Fruit fly (Drosophila melanogaster): ENCODE data around the gene nsl1.

nsl1 gene

DNA sequence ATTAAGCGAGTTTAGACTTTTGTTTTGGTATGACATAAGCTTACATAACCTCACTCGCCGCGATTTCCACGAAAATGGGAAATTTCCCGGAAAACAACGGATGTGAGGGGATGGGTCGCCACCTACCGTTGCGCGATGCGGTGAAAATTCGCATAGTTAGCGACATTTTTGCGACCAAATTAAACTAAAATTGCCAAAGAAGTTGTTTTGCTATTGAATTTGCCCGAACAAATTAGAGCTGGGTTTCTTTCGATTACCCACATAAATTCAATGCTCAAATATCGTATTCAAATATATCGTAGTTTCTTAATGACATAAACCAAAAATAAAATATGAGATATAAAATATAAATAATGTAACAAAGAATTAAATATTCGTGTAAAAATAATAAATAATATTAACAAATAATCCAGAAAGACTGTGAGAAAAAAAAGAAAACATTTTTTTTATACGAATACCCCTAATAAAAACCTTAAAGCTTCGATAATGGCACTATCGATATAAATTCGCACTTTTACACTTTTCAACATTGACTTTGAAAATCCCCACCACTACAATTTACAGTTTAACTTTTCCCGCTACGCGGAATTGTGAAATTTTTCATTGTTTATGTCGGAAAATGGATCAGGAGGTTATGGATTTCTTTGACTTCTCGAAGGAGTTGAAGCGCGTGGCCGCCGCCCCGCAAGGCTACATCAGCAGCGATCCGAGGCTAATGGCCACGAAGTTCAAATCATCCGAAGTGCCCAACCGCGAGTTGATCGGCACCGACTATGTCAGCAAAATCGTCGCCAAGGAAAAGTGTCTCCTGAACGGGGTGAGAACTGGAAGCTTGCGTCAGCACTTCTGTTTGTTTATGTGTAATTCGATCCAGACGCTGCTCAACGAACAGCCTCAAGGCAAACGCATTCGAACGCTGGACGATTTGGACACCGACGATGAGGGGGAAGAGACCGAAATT, 43.6 kb downstream of the nsl1 start, which contains the start of the genes ND-23 and spn-E (continued):
- TF ChIP-seq Dref (GFP tag; IDR thresholded peaks at IDR 0.05) (peak; percentile 68), CG32767 (GFP tag; IDR thresholded peaks at IDR 0.05) (no peak), Hey (tag; optimal IDR thresholded peaks at IDR 0.05) (no peak), seq (GFP tag; IDR thresholded peaks at IDR 0.05) (no peak), CG2875 (GFP tag; optimal IDR thresholded peaks at IDR 0.05) (no peak), CG9215 (GFP tag; IDR thresholded peaks at IDR 0.05) (peak; percentile 55; the same call in 1 of the 2 replicates), corto (GFP tag; optimal IDR thresholded peaks at IDR 0.05) (no peak), CG8944 (GFP tag; optimal IDR thresholded peaks at IDR 0.05) (no peak), CG15011 (GFP tag; optimal IDR thresholded peaks at IDR 0.05) (no peak), CG32772 (GFP tag; IDR thresholded peaks at IDR 0.05) (0 out of 2 replicates have a peak, but pooled peaks have one; percentile 28), lab (GFP tag; optimal IDR thresholded peaks at IDR 0.05) (no peak), CG2202 (tag; optimal IDR thresholded peaks at IDR 0.05) (no peak), pum (GFP tag; optimal IDR thresholded peaks at IDR 0.05) (no peak), ranshi (GFP tag; IDR thresholded peaks at IDR 0.05) (peak; percentile 41; the same call in 1 of the 2 replicates), CG13424 (tag; optimal IDR thresholded peaks at IDR 0.05) (peak; percentile 67), Dip2 (GFP tag; IDR thresholded peaks at IDR 0.05) (no peak), trem (tag; optimal IDR thresholded peaks at IDR 0.05) (peak; percentile 49), schlank (tag; optimal IDR thresholded peaks at IDR 0.05) (no peak), CG18011 (GFP tag; optimal IDR thresholded peaks at IDR 0.05) (no peak), CG4328 (GFP tag; optimal IDR thresholded peaks at IDR 0.05) (no peak), jumu (GFP tag; optimal IDR thresholded peaks at IDR 0.05) (no peak), CG17829 (tag; optimal IDR thresholded peaks at IDR 0.05) (peak; percentile 85), Awh (GFP tag; IDR thresholded peaks at IDR 0.05) (no peak), bsh (GFP tag; optimal IDR thresholded peaks at IDR 0.05) (peak in 1 of 2 experiments; percentile 49), Oaz (GFP tag; IDR thresholded peaks at IDR 0.05) (no peak), CG8089 (GFP tag; optimal IDR thresholded peaks at IDR 0.05) (no peak), BtbVII (GFP tag; optimal IDR thresholded peaks at IDR 0.05) (no peak), CG15073 (GFP tag; optimal IDR thresholded peaks at IDR 0.05) (no peak), CG13123 (GFP tag; optimal IDR thresholded peaks at IDR 0.05) (peak; percentile 45), Poxn (GFP tag; IDR thresholded peaks at IDR 0.05) (no peak), gcm (GFP tag; optimal IDR thresholded peaks at IDR 0.05) (no peak), Usf (GFP tag; optimal IDR thresholded peaks at IDR 0.05) (no peak), CG4617 (GFP tag; optimal IDR thresholded peaks at IDR 0.05; ENCODE audit: borderline replicate concordance) (peak; percentile 50), CG5180 (GFP tag; optimal IDR thresholded peaks at IDR 0.05) (no peak), CG12744 (GFP tag; optimal IDR thresholded peaks at IDR 0.05) (no peak), bab2 (GFP tag; optimal IDR thresholded peaks at IDR 0.05) (no peak), NfI (GFP tag; optimal IDR thresholded peaks at IDR 0.05) (peak; percentile 52), pita (GFP tag; optimal IDR thresholded peaks at IDR 0.05) (no peak), CG10267 (tag; optimal IDR thresholded peaks at IDR 0.05) (peak; percentile 93), CG15514 (GFP tag; optimal IDR thresholded peaks at IDR 0.05) (peak; percentile 48), nom (GFP tag; optimal IDR thresholded peaks at IDR 0.05) (no peak), dimm (GFP tag; IDR thresholded peaks at IDR 0.05) (no peak), zen2 (GFP tag; IDR thresholded peaks at IDR 0.05; ENCODE audit: partially characterized antibody) (peak; percentile 10; the same call in 1 of the 3 replicates), Adf1 (GFP tag; IDR thresholded peaks at IDR 0.05) (peak; percentile 24; the same call in 1 of the 2 replicates), Myb (GFP tag; optimal IDR thresholded peaks at IDR 0.05) (peak; percentile 36), Hr51 (GFP tag; optimal IDR thresholded peaks at IDR 0.05) (no peak), Ravus (GFP tag; IDR thresholded peaks at IDR 0.05) (no peak), inv (GFP tag; IDR thresholded peaks at IDR 0.05; ENCODE audit: partially characterized antibody) (peak; percentile 75)
